Fruit fly (Drosophila melanogaster): ENCODE data around the gene hep.
A peak's percentile ranks its signal among the peaks of the same experiment; 100 is the strongest.

Gene hep

dm6 chrX:13090656-13091261, 525 bp upstream of the hep start, which contains the start of gene lic (continued):
- TF ChIP-seq esg (GFP tag; conservative IDR thresholded peaks at IDR 0.05): no peak
- peak; percentile 86 for TF ChIP-seq zen2 (GFP tag; IDR thresholded peaks at IDR 0.05; ENCODE audit: partially characterized antibody)
- no peak for TF ChIP-seq HLH54F (GFP tag; optimal IDR thresholded peaks at IDR 0.05)
- TF ChIP-seq CG10366 (GFP tag; IDR thresholded peaks at IDR 0.05): no peak
- TF ChIP-seq ranshi (GFP tag; IDR thresholded peaks at IDR 0.05): no peak
- TF ChIP-seq Gsc (GFP tag; IDR thresholded peaks at IDR 0.05): no peak
- peak; percentile 71 for TF ChIP-seq vnd (GFP tag; IDR thresholded peaks at IDR 0.05; ENCODE audit: partially characterized antibody)
- TF ChIP-seq CG9437 (GFP tag; optimal IDR thresholded peaks at IDR 0.05): peak; percentile 26
- no peak for TF ChIP-seq CG32532 (GFP tag; IDR thresholded peaks at IDR 0.05)
- no peak for TF ChIP-seq schlank (tag; optimal IDR thresholded peaks at IDR 0.05)
- TF ChIP-seq Fer2 (tag; optimal IDR thresholded peaks at IDR 0.05): no peak
- no peak for TF ChIP-seq sd (tag; optimal IDR thresholded peaks at IDR 0.05)
- TF ChIP-seq CG3838 (GFP tag; optimal IDR thresholded peaks at IDR 0.05): no peak
- peak; percentile 82 for TF ChIP-seq CG34224 (GFP tag; IDR thresholded peaks at IDR 0.05; ENCODE audit: partially characterized antibody)
- TF ChIP-seq CG8359 (GFP tag; optimal IDR thresholded peaks at IDR 0.05; ENCODE audit: borderline replicate concordance): no peak
- TF ChIP-seq CG2712 (tag; optimal IDR thresholded peaks at IDR 0.05): no peak
- TF ChIP-seq fd102C (GFP tag; optimal IDR thresholded peaks at IDR 0.05): no peak
- TF ChIP-seq CkIIα-i1 (GFP tag; IDR thresholded peaks at IDR 0.05): no peak
- peak; percentile 87 for TF ChIP-seq amos (GFP tag; IDR thresholded peaks at IDR 0.05; ENCODE audit: partially characterized antibody)
- no peak for TF ChIP-seq ind (GFP tag; optimal IDR thresholded peaks at IDR 0.05)
- TF ChIP-seq CG11093 (GFP tag; IDR thresholded peaks at IDR 0.05): no peak
- TF ChIP-seq Sry-δ (GFP tag; optimal IDR thresholded peaks at IDR 0.05): peak; percentile 81
- TF ChIP-seq CG2129 (GFP tag; IDR thresholded peaks at IDR 0.05; ENCODE audit: partially characterized antibody): peak; percentile 46; the same call in 1 of the 2 replicates
- no peak for TF ChIP-seq peb (GFP tag; IDR thresholded peaks at IDR 0.05)
- no peak for TF ChIP-seq Lim3 (GFP tag; IDR thresholded peaks at IDR 0.05)
- TF ChIP-seq lilli (GFP tag; optimal IDR thresholded peaks at IDR 0.05): no peak
- no peak for TF ChIP-seq CG5245 (GFP tag; optimal IDR thresholded peaks at IDR 0.05)
- TF ChIP-seq Trl (optimal IDR thresholded peaks at IDR 0.05): peak in 1 of 2 experiments; percentile 5
- TF ChIP-seq Trl (GFP tag; optimal IDR thresholded peaks at IDR 0.05): no peak
- no peak for TF ChIP-seq CG7372 (GFP tag; IDR thresholded peaks at IDR 0.05)
- TF ChIP-seq Myb (GFP tag; optimal IDR thresholded peaks at IDR 0.05): no peak
- TF ChIP-seq CG4730 (GFP tag; IDR thresholded peaks at IDR 0.05): no peak
- no peak for TF ChIP-seq sima (GFP tag; optimal IDR thresholded peaks at IDR 0.05)
- no peak for TF ChIP-seq dpn (GFP tag; optimal IDR thresholded peaks at IDR 0.05)
- no peak for TF ChIP-seq CG11723 (GFP tag; optimal IDR thresholded peaks at IDR 0.05)
- TF ChIP-seq CG14965 (GFP tag; optimal IDR thresholded peaks at IDR 0.05; ENCODE audit: borderline replicate concordance): no peak
- peak; percentile 67 for TF ChIP-seq CG13287 (GFP tag; IDR thresholded peaks at IDR 0.05; ENCODE audit: partially characterized antibody)
- TF ChIP-seq CG17385 (GFP tag; optimal IDR thresholded peaks at IDR 0.05): no peak
- TF ChIP-seq CG6689 (GFP tag; IDR thresholded peaks at IDR 0.05): no peak
- TF ChIP-seq disco-r (GFP tag; optimal IDR thresholded peaks at IDR 0.05): no peak
- TF ChIP-seq Nf-YB (GFP tag; optimal IDR thresholded peaks at IDR 0.05): no peak
- TF ChIP-seq CG3995 (GFP tag; optimal IDR thresholded peaks at IDR 0.05): no peak
- TF ChIP-seq CG6854 (GFP tag; optimal IDR thresholded peaks at IDR 0.05): no peak
- no peak for TF ChIP-seq Drgx (GFP tag; IDR thresholded peaks at IDR 0.05)
- TF ChIP-seq dati (GFP tag; IDR thresholded peaks at IDR 0.05): no peak
- TF ChIP-seq Xbp1 (GFP tag; optimal IDR thresholded peaks at IDR 0.05): no peak
- TF ChIP-seq Dad (GFP tag; optimal IDR thresholded peaks at IDR 0.05): no peak
- no peak for TF ChIP-seq CG10147 (GFP tag; optimal IDR thresholded peaks at IDR 0.05)
- TF ChIP-seq sr (GFP tag; IDR thresholded peaks at IDR 0.05): no peak
- TF ChIP-seq stwl (tag; optimal IDR thresholded peaks at IDR 0.05): peak; percentile 98
- peak; percentile 35; the same call in 1 of the 2 replicates for TF ChIP-seq CG6272 (GFP tag; IDR thresholded peaks at IDR 0.05)

Measured in whole organism, embryonic.